Fruit fly (Drosophila melanogaster) Kc167 (cell line): Measurements from ENCODE around the gene CG44139.

Experiments
- Myc ChIP-seq: fragments of >200 bp; optimal IDR thresholded peaks from 2 replicates; lab custom pipeline; 2017; ENCODE audit warnings: missing external identifiers
- insv ChIP-seq: fragments of >200 bp; optimal IDR thresholded peaks from 3 replicates; lab custom pipeline; 2018; ENCODE audit warnings: missing external identifiers

DNA sequence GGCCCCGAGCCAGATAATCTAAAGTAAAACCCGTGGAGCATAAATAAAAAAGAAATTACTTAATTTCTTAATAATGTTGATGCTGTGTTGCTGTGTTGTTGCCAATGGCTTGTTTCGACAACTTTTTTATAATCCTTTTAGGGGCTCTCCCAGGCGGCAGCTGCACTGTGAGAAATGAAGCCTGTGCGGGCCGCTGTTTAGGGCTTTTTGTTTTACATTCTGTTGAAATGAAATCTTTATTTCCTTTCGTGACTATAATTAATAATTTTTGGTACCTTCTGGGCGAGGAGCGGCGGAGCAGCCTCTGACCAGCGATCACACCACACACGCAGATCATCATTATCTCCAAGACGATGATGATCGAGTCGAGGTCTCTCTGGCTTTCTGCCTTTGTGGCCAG, 46.0 kb downstream of the CG44139 start:
- TF ChIP-seq insv (no peak), Myc (no peak)
